Worm (Caenorhabditis elegans) whole organism, late embryonic: ENCODE results near the gene F22B3.8.

ENCODE experiments used
- T23F11.4 ChIP-seq: fragments of 200-800 bp; sonication (Bioruptor generic); optimal IDR thresholded peaks from 2 replicates; lab custom pipeline; 2018; ENCODE audit warnings: mild to moderate bottlenecking, missing genetic modification characterization, missing compliant biosample characterization
- ceh-34 ChIP-seq: sonication (generic microtip); optimal IDR thresholded peaks from 2 replicates; lab custom pipeline; 2016; ENCODE audit warnings: mild to moderate bottlenecking, missing genetic modification characterization, missing compliant biosample characterization
- dmd-4 ChIP-seq: sonication (generic microtip); optimal IDR thresholded peaks from 2 replicates; lab custom pipeline; 2016; ENCODE audit warnings: borderline replicate concordance, missing genetic modification characterization, missing compliant biosample characterization
- gmeb-2 ChIP-seq: sonication (generic microtip); optimal IDR thresholded peaks from 2 replicates; lab custom pipeline; 2016; ENCODE audit warnings: missing genetic modification characterization, inconsistent platforms, missing compliant biosample characterization
- hlh-8 ChIP-seq: sonication (generic microtip); optimal IDR thresholded peaks from 2 replicates; lab custom pipeline; 2016; ENCODE audit warnings: missing genotype, missing genetic modification characterization, missing compliant biosample characterization
- mec-3 ChIP-seq: sonication (generic microtip); optimal IDR thresholded peaks from 2 replicates; lab custom pipeline; 2016; ENCODE audit warnings: borderline replicate concordance, missing genetic modification characterization, missing compliant biosample characterization
- pqm-1 ChIP-seq: sonication (generic microtip); optimal IDR thresholded peaks from 2 replicates; lab custom pipeline; 2016; ENCODE audit warnings: missing genetic modification characterization, missing compliant biosample characterization
- sox-4 ChIP-seq: sonication (generic microtip); optimal IDR thresholded peaks from 2 replicates; lab custom pipeline; 2017; ENCODE audit warnings: mild to moderate bottlenecking, missing genetic modification characterization, inconsistent platforms, missing compliant biosample characterization
- syd-9 ChIP-seq: sonication (generic microtip); optimal IDR thresholded peaks from 2 replicates; lab custom pipeline; 2016; ENCODE audit warnings: mild to moderate bottlenecking, missing genetic modification characterization, moderate library complexity, missing compliant biosample characterization
- unc-3 ChIP-seq, 2 experiments: fragments of 200-800 bp in 1 of 2; sonication (Bioruptor generic) in 1 of 2; sonication (generic microtip) in 1 of 2; conservative IDR thresholded peaks in 1 of 2; optimal IDR thresholded peaks in 1 of 2; 2 replicates each; pipeline versions ENCODE4 v1.3.6 to Lab custom; 2016 to 2022; ENCODE audit warnings: missing compliant biosample characterization in 2 of 2, missing genetic modification characterization in 2 of 2, missing genetic modification reagents in 1 of 2
- unc-86 ChIP-seq: sonication (generic microtip); optimal IDR thresholded peaks from 2 replicates; lab custom pipeline; 2016; ENCODE audit warnings: missing genetic modification characterization, missing compliant biosample characterization
- zip-5 ChIP-seq: sonication (generic microtip); optimal IDR thresholded peaks from 2 replicates; lab custom pipeline; 2016; ENCODE audit warnings: missing genetic modification characterization, missing compliant biosample characterization

DNA sequence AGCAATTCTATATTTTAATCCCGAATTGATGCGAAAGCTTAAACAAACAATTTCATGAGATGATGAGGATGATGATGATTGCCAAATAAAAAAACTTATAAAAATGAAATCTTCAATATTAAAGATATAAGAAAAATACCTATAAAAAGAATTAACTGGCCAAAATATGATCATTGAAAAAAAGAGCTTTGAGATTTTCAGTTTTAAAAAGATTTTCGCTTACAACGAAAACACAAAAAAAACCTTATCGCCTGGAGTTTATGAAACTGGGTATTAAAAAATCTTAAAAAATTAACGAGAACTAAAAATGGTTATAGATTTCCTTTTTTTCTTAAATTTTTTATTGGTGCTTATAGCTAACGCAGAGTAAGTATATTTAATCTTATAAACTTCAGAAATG is 42.7 kb upstream of the F22B3.8 start, which contains the start of gene C10C6.7:
- TF ChIP-seq T23F11.4 (GFP tag; lab: Kevin White, UChicago) (no peak), zip-5 (tag; lab: Kevin White, UChicago) (no peak), pqm-1 (tag; lab: Kevin White, UChicago) (no peak), ceh-34 (tag; lab: Kevin White, UChicago) (no peak), unc-3 (GFP tag; conservative IDR thresholded peaks at IDR 0.05; lab: Robert Waterston, UW) (no peak), unc-3 (tag; optimal IDR thresholded peaks at IDR 0.05; lab: Kevin White, UChicago) (no peak), gmeb-2 (tag; lab: Kevin White, UChicago) (no peak), mec-3 (tag; lab: Kevin White, UChicago) (no peak), syd-9 (tag; lab: Kevin White, UChicago) (no peak), unc-86 (tag; lab: Kevin White, UChicago) (no peak), hlh-8 (tag; lab: Kevin White, UChicago) (no peak), dmd-4 (tag; lab: Kevin White, UChicago) (no peak), sox-4 (tag; lab: Kevin White, UChicago) (no peak)
